Fruit fly (Drosophila melanogaster) whole organism, adult: ENCODE results near the gene Lip2.
A peak's percentile ranks its signal among the peaks of the same experiment; 100 is the strongest.

Source experiments
- CG11617 ChIP-seq: fragments of 200-800 bp; sonication (Bioruptor generic); optimal IDR thresholded peaks from 2 replicates; lab custom pipeline; 2017; ENCODE audit warnings: mild to moderate bottlenecking, missing biosample characterization, missing genetic modification reagents, missing genetic modification characterization
- CG12768 ChIP-seq: fragments of 200-800 bp; sonication (Bioruptor generic); optimal IDR thresholded peaks from 2 replicates; lab custom pipeline; 2017; ENCODE audit warnings: missing biosample characterization, missing genetic modification characterization, mild to moderate bottlenecking, moderate library complexity, missing genetic modification reagents
- CG14711 ChIP-seq: fragments of 200-800 bp; sonication (Bioruptor generic); optimal IDR thresholded peaks from 2 replicates; lab custom pipeline; 2018; ENCODE audit warnings: missing biosample characterization, mild to moderate bottlenecking, missing genetic modification characterization, moderate library complexity
- CG1620 ChIP-seq: fragments of 200-800 bp; sonication (Bioruptor generic); optimal IDR thresholded peaks from 2 replicates; lab custom pipeline; 2016; ENCODE audit warnings: missing biosample characterization, missing genetic modification characterization
- CG33017 ChIP-seq: fragments of 200-800 bp; sonication (Bioruptor generic); optimal IDR thresholded peaks from 2 replicates; lab custom pipeline; 2018; ENCODE audit warnings: missing biosample characterization, mild to moderate bottlenecking, missing genetic modification characterization, moderate library complexity
- CG5204 ChIP-seq: fragments of 200-800 bp; sonication (Bioruptor generic); optimal IDR thresholded peaks from 2 replicates; lab custom pipeline; 2016; ENCODE audit warnings: missing biosample characterization, missing genetic modification characterization
- CG7045 ChIP-seq: fragments of 200-800 bp; sonication (Bioruptor generic); optimal IDR thresholded peaks from 2 replicates; lab custom pipeline; 2017; ENCODE audit warnings: missing biosample characterization, mild to moderate bottlenecking, missing genetic modification characterization
- CG7101 ChIP-seq: fragments of 200-800 bp; sonication (Bioruptor generic); optimal IDR thresholded peaks from 2 replicates; lab custom pipeline; 2018; ENCODE audit warnings: missing biosample characterization, mild to moderate bottlenecking, missing genetic modification characterization, moderate library complexity
- Clk ChIP-seq: fragments of 200-800 bp; sonication (Bioruptor generic); optimal IDR thresholded peaks from 2 replicates; lab custom pipeline; 2017; ENCODE audit warnings: missing biosample characterization, missing genetic modification characterization
- Crg-1 ChIP-seq: fragments of 200-800 bp; sonication (Bioruptor generic); optimal IDR thresholded peaks from 2 replicates; lab custom pipeline; 2016; ENCODE audit warnings: missing biosample characterization, missing genetic modification characterization
- Hr96 ChIP-seq: fragments of 200-800 bp; sonication (Bioruptor generic); optimal IDR thresholded peaks from 2 replicates; lab custom pipeline; 2016; ENCODE audit warnings: missing biosample characterization, missing genetic modification characterization
- Mnt ChIP-seq: fragments of 200-800 bp; sonication (Bioruptor generic); optimal IDR thresholded peaks from 2 replicates; lab custom pipeline; 2016; ENCODE audit warnings: missing biosample characterization, mild to moderate bottlenecking, missing genetic modification characterization
- bab1 ChIP-seq: fragments of 200-800 bp; sonication (Bioruptor generic); optimal IDR thresholded peaks from 3 replicates; lab custom pipeline; 2019; ENCODE audit warnings: missing biosample characterization, mild to moderate bottlenecking, missing genetic modification characterization, moderate library complexity
- cic ChIP-seq: fragments of 200-800 bp; sonication (Bioruptor generic); optimal IDR thresholded peaks from 2 replicates; lab custom pipeline; 2017; ENCODE audit warnings: missing biosample characterization, mild to moderate bottlenecking, missing genetic modification characterization, moderate library complexity
- cnc ChIP-seq, 2 experiments: fragments of >200 bp; optimal IDR thresholded peaks; 2 replicates each; lab custom pipeline; 2017
- kay ChIP-seq: fragments of 200-800 bp; sonication (Bioruptor generic); peaks from one replicate; lab custom pipeline; 2016; ENCODE audit warnings: missing biosample characterization, missing genetic modification characterization, borderline replicate concordance
- ovo ChIP-seq: fragments of 200-800 bp; sonication (Bioruptor generic); optimal IDR thresholded peaks from 2 replicates; lab custom pipeline; 2016; ENCODE audit warnings: missing biosample characterization, missing genetic modification characterization
- pad ChIP-seq: fragments of 200-800 bp; sonication (Bioruptor generic); optimal IDR thresholded peaks from 3 replicates; lab custom pipeline; 2017; ENCODE audit warnings: missing biosample characterization, missing genetic modification characterization, mild to moderate bottlenecking, moderate library complexity, missing genetic modification reagents
- tj ChIP-seq: fragments of 200-800 bp; sonication (Bioruptor generic); optimal IDR thresholded peaks from 3 replicates; lab custom pipeline; 2017; ENCODE audit warnings: missing biosample characterization, mild to moderate bottlenecking, missing genetic modification characterization, moderate library complexity
- toe ChIP-seq: fragments of 200-800 bp; sonication (Bioruptor generic); optimal IDR thresholded peaks from 2 replicates; lab custom pipeline; 2016; ENCODE audit warnings: missing biosample characterization, missing genetic modification characterization

The Lip2 gene

dm6 chr2L:10708089-10708488 is 1.2 kb downstream of the Lip2 start:
- TF ChIP-seq Mnt (GFP tag; lab: Kevin White, UChicago) (no peak), CG5204 (no peak), Crg-1 (GFP tag; lab: Kevin White, UChicago) (no peak), tj (GFP tag; lab: Kevin White, UChicago) (no peak), CG11617 (GFP tag; lab: Kevin White, UChicago) (no peak), ovo (GFP tag; lab: Kevin White, UChicago) (no peak), pad (no peak), CG1620 (no peak), bab1 (no peak), CG33017 (no peak), CG12768 (GFP tag; lab: Kevin White, UChicago) (no peak), cnc (optimal IDR thresholded peaks at IDR 0.05; lab: Kevin White, UChicago) (no peak), kay (GFP tag; lab: Kevin White, UChicago) (no peak), CG14711 (tag; lab: Kevin White, UChicago) (no peak), toe (GFP tag; lab: Kevin White, UChicago) (no peak), CG7045 (GFP tag; lab: Kevin White, UChicago) (no peak), cic (GFP tag; lab: Kevin White, UChicago) (no peak)

dm6 chr2L:10706267-10706666 is 3.0 kb downstream of the Lip2 start:
- TF ChIP-seq Crg-1 (GFP tag; lab: Kevin White, UChicago): no peak
- no peak for TF ChIP-seq CG33017
- no peak for TF ChIP-seq kay (GFP tag; lab: Kevin White, UChicago)
- TF ChIP-seq CG12768 (GFP tag; lab: Kevin White, UChicago): no peak
- TF ChIP-seq CG11617 (GFP tag; lab: Kevin White, UChicago): no peak
- no peak for TF ChIP-seq CG5204
- no peak for TF ChIP-seq bab1
- no peak for TF ChIP-seq Mnt (GFP tag; lab: Kevin White, UChicago)
- no peak for TF ChIP-seq toe (GFP tag; lab: Kevin White, UChicago)
- no peak for TF ChIP-seq Hr96 (GFP tag; lab: Kevin White, UChicago)
- TF ChIP-seq ovo (GFP tag; lab: Kevin White, UChicago): no peak
- no peak for TF ChIP-seq CG7101 (tag; lab: Kevin White, UChicago)
- no peak for TF ChIP-seq tj (GFP tag; lab: Kevin White, UChicago)
- no peak for TF ChIP-seq CG1620
- no peak for TF ChIP-seq cic (GFP tag; lab: Kevin White, UChicago)

- TF ChIP-seq CG1620 (no peak), CG33017 (no peak), pad (no peak), Crg-1 (GFP tag; lab: Kevin White, UChicago) (no peak), bab1 (no peak), CG7045 (GFP tag; lab: Kevin White, UChicago) (no peak), CG12768 (GFP tag; lab: Kevin White, UChicago) (no peak), toe (GFP tag; lab: Kevin White, UChicago) (no peak), cnc (optimal IDR thresholded peaks at IDR 0.05; lab: Kevin White, UChicago) (no peak), kay (GFP tag; lab: Kevin White, UChicago) (no peak), CG14711 (tag; lab: Kevin White, UChicago) (no peak), CG7101 (tag; lab: Kevin White, UChicago) (no peak), ovo (GFP tag; lab: Kevin White, UChicago) (no peak), Mnt (GFP tag; lab: Kevin White, UChicago) (no peak)
These were observed 4.8 kb downstream of the Lip2 start for dm6 chr2L:10704425-10704824.

dm6 chr2L:10703281-10703680 is 6.0 kb downstream of the Lip2 start, which contains the start of gene CG6415:
TSS of gene CG6415 (plus strand) at chr2L:10703621.
- peak; percentile 92 for TF ChIP-seq CG33017
- TF ChIP-seq bab1: no peak
- TF ChIP-seq Crg-1 (GFP tag; lab: Kevin White, UChicago): peak; percentile 10
- peak; percentile 89 for TF ChIP-seq CG7101 (tag; lab: Kevin White, UChicago)
- peak; percentile 45 for TF ChIP-seq tj (GFP tag; lab: Kevin White, UChicago)
- TF ChIP-seq Mnt (GFP tag; lab: Kevin White, UChicago): peak; percentile 58
- TF ChIP-seq kay (GFP tag; lab: Kevin White, UChicago): no peak
- peak; percentile 36 for TF ChIP-seq cic (GFP tag; lab: Kevin White, UChicago)
- TF ChIP-seq toe (GFP tag; lab: Kevin White, UChicago): peak; percentile 72
- peak; percentile 78 for TF ChIP-seq CG7045 (GFP tag; lab: Kevin White, UChicago)
- TF ChIP-seq CG12768 (GFP tag; lab: Kevin White, UChicago): peak; percentile 86
- TF ChIP-seq CG5204: peak; percentile 83
- TF ChIP-seq CG1620: peak; percentile 7
- TF ChIP-seq CG11617 (GFP tag; lab: Kevin White, UChicago): peak; percentile 70
- TF ChIP-seq pad: peak; percentile 59
- peak; percentile 75 for TF ChIP-seq CG14711 (tag; lab: Kevin White, UChicago)
- no peak for TF ChIP-seq cnc (optimal IDR thresholded peaks at IDR 0.05; lab: Kevin White, UChicago)
- TF ChIP-seq Hr96 (GFP tag; lab: Kevin White, UChicago): peak; percentile 75
- TF ChIP-seq Clk (GFP tag; lab: Kevin White, UChicago): peak; percentile 57
- TF ChIP-seq ovo (GFP tag; lab: Kevin White, UChicago): no peak

dm6 chr2L:10701499-10702062 is 7.7 kb downstream of the Lip2 start, which contains the start of gene Lip1:
TSS of gene Lip1 (minus strand) at chr2L:10701544.
- TF ChIP-seq Mnt (GFP tag; lab: Kevin White, UChicago): no peak

- no peak for TF ChIP-seq CG14711 (tag; lab: Kevin White, UChicago)
- no peak for TF ChIP-seq CG33017
- TF ChIP-seq pad: no peak
- TF ChIP-seq Clk (GFP tag; lab: Kevin White, UChicago): no peak
- no peak for TF ChIP-seq ovo (GFP tag; lab: Kevin White, UChicago)
- TF ChIP-seq CG7101 (tag; lab: Kevin White, UChicago): no peak
- no peak for TF ChIP-seq Mnt (GFP tag; lab: Kevin White, UChicago)
- no peak for TF ChIP-seq CG1620
- TF ChIP-seq cic (GFP tag; lab: Kevin White, UChicago): no peak
- TF ChIP-seq toe (GFP tag; lab: Kevin White, UChicago): no peak
- TF ChIP-seq cnc (optimal IDR thresholded peaks at IDR 0.05; lab: Kevin White, UChicago): no peak
- TF ChIP-seq CG7045 (GFP tag; lab: Kevin White, UChicago): no peak
- TF ChIP-seq CG11617 (GFP tag; lab: Kevin White, UChicago): no peak
- no peak for TF ChIP-seq CG5204
- no peak for TF ChIP-seq Hr96 (GFP tag; lab: Kevin White, UChicago)
These were observed 11.3 kb downstream of the Lip2 start, which contains the start of gene CG7300 for dm6 chr2L:10697992-10698391. TSS of gene CG7300 (minus strand) at chr2L:10698043.
